Worm (Caenorhabditis elegans): Measurements from ENCODE around the gene Y67D8B.5.

- no peak for TF ChIP-seq dve-1 (tag; optimal IDR thresholded peaks at IDR 0.05)
- TF ChIP-seq unc-86 (tag; optimal IDR thresholded peaks at IDR 0.05): no peak
Observed at ce11 chrIV:3231644-3232043, 29.5 kb downstream of the Y67D8B.5 start.
